Worm (Caenorhabditis elegans): Measurements from ENCODE around the gene clec-57.
A peak's percentile ranks its signal among the peaks of the same experiment; 100 is the strongest.

Gene clec-57

ce11 chrV:14457070-14457469, 12.0 kb upstream of the clec-57 start, which contains the start of gene coh-3 (continued):
- no peak for TF ChIP-seq let-526 (GFP tag; IDR thresholded peaks at IDR 0.05)
- TF ChIP-seq F55B11.4 (tag; optimal IDR thresholded peaks at IDR 0.05; ENCODE audit: borderline replicate concordance, insufficient read depth): no peak
- no peak for TF ChIP-seq egl-44 (GFP tag; IDR thresholded peaks at IDR 0.05)
- TF ChIP-seq Y53F4B.3 (GFP tag; IDR thresholded peaks at IDR 0.05): peak; percentile 61; the same call in 1 of the 2 replicates
- TF ChIP-seq cebp-2 (GFP tag; IDR thresholded peaks at IDR 0.05): no peak
- TF ChIP-seq Y79H2A.3 (GFP tag; conservative IDR thresholded peaks at IDR 0.05): no peak
- TF ChIP-seq sdz-38 (tag; optimal IDR thresholded peaks at IDR 0.05): no peak
- peak; percentile 95 for TF ChIP-seq D2030.7 (GFP tag; IDR thresholded peaks at IDR 0.05)
- no peak for TF ChIP-seq F57A8.1 (GFP tag; optimal IDR thresholded peaks at IDR 0.05)
- TF ChIP-seq hsf-1 (GFP tag; IDR thresholded peaks at IDR 0.05): peak; percentile 93
- TF ChIP-seq ztf-6 (GFP tag; IDR thresholded peaks at IDR 0.05): no peak
- TF ChIP-seq chd-7 (tag; optimal IDR thresholded peaks at IDR 0.05): no peak
- no peak for TF ChIP-seq die-1 (tag; optimal IDR thresholded peaks at IDR 0.05)
- no peak for TF ChIP-seq T07F8.4 (tag; optimal IDR thresholded peaks at IDR 0.05)
- TF ChIP-seq snpc-1.1 (tag; optimal IDR thresholded peaks at IDR 0.05; ENCODE audit: insufficient read depth): peak; percentile 87
- TF ChIP-seq B0336.3 (GFP tag; IDR thresholded peaks at IDR 0.05): peak; percentile 53; the same call in 1 of the 2 replicates
- no peak for TF ChIP-seq ceh-27 (GFP tag; optimal IDR thresholded peaks at IDR 0.05)
- peak; percentile 76 for TF ChIP-seq rcor-1 (GFP tag; IDR thresholded peaks at IDR 0.05)
- no peak for TF ChIP-seq nhr-27 (tag; optimal IDR thresholded peaks at IDR 0.05)
- TF ChIP-seq hmg-20 (GFP tag; IDR thresholded peaks at IDR 0.05): no peak
- TF ChIP-seq rpc-1 (optimal IDR thresholded peaks at IDR 0.05): no peak
- TF ChIP-seq rpc-1 (tag; optimal IDR thresholded peaks at IDR 0.05): peak; percentile 1
- no peak for TF ChIP-seq ceh-58 (GFP tag; IDR thresholded peaks at IDR 0.05)
- no peak for TF ChIP-seq nfya-2 (GFP tag; IDR thresholded peaks at IDR 0.05)
- no peak for TF ChIP-seq lin-40 (tag; optimal IDR thresholded peaks at IDR 0.05)
- TF ChIP-seq B0035.1 (tag; optimal IDR thresholded peaks at IDR 0.05): no peak
- TF ChIP-seq snpc-3.4 (tag; optimal IDR thresholded peaks at IDR 0.05): peak; percentile 95
- no peak for TF ChIP-seq F22D6.2 (tag; optimal IDR thresholded peaks at IDR 0.05)
- TF ChIP-seq Y53G8AR.9 (GFP tag; conservative IDR thresholded peaks at IDR 0.05): peak; percentile 81
- peak; percentile 88 for TF ChIP-seq ekl-4 (GFP tag; IDR thresholded peaks at IDR 0.05)
- TF ChIP-seq nhr-120 (GFP tag; IDR thresholded peaks at IDR 0.05): no peak
- TF ChIP-seq zim-3 (tag; optimal IDR thresholded peaks at IDR 0.05): no peak
- no peak for TF ChIP-seq F52B5.7 (tag; optimal IDR thresholded peaks at IDR 0.05)
- TF ChIP-seq akir-1 (GFP tag; optimal IDR thresholded peaks at IDR 0.05): no peak
- TF ChIP-seq him-1 (tag; optimal IDR thresholded peaks at IDR 0.05): peak; percentile 53
- peak; percentile 78; the same call in 1 of the 2 replicates for TF ChIP-seq C17E4.6 (GFP tag; IDR thresholded peaks at IDR 0.05)
- no peak for TF ChIP-seq nfyb-1 (GFP tag; IDR thresholded peaks at IDR 0.05)
- no peak for TF ChIP-seq bed-2 (GFP tag; IDR thresholded peaks at IDR 0.05)
- no peak for TF ChIP-seq lsy-27 (tag; optimal IDR thresholded peaks at IDR 0.05; ENCODE audit: borderline replicate concordance, insufficient read depth)
- no peak for TF ChIP-seq hrde-1 (tag; optimal IDR thresholded peaks at IDR 0.05; ENCODE audit: borderline replicate concordance)
- TF ChIP-seq lin-26 (GFP tag; IDR thresholded peaks at IDR 0.05): no peak
- no peak for TF ChIP-seq aptf-3 (GFP tag; IDR thresholded peaks at IDR 0.05)
- TF ChIP-seq Y67H2A.10 (GFP tag; conservative IDR thresholded peaks at IDR 0.05): 0 out of 2 replicates have a peak, but pooled peaks have one; percentile 25
- TF ChIP-seq madf-6 (GFP tag; IDR thresholded peaks at IDR 0.05): peak; percentile 99

Measured in whole organism, young adult.